Fruit fly (Drosophila melanogaster) whole organism, embryonic: Measurements from ENCODE around the gene ftz-f1.

Source experiments
- Adf1 ChIP-seq: fragments of 200-800 bp; sonication (Bioruptor generic); IDR thresholded peaks from 2 replicates; pipeline ENCODE4 v1.3.6; 2022; ENCODE audit warnings: missing biosample characterization, missing genetic modification characterization
- BEAF-32 ChIP-seq: fragments of 200-800 bp; sonication (Bioruptor generic); optimal IDR thresholded peaks from 3 replicates; lab custom pipeline; 2017; ENCODE audit warnings: missing biosample characterization, missing genetic modification characterization, mild to moderate bottlenecking, moderate library complexity, missing genetic modification reagents
- C15 ChIP-seq: fragments of 200-800 bp; sonication (Bioruptor generic); IDR thresholded peaks from 3 replicates; pipeline ENCODE4 v1.3.6; 2022; ENCODE audit warnings: missing biosample characterization, missing genetic modification characterization
- CG11085 ChIP-seq: fragments of 200-800 bp; sonication (Bioruptor generic); IDR thresholded peaks from 2 replicates; pipeline ENCODE4 v1.3.6; 2022; ENCODE audit warnings: missing biosample characterization, missing genetic modification characterization
- CG12104 ChIP-seq: fragments of 200-800 bp; sonication (Bioruptor generic); optimal IDR thresholded peaks from 3 replicates; lab custom pipeline; 2016; ENCODE audit warnings: missing biosample characterization, missing genetic modification characterization
- CG14965 ChIP-seq: fragments of 200-800 bp; sonication (Bioruptor generic); optimal IDR thresholded peaks from 2 replicates; lab custom pipeline; 2016; ENCODE audit warnings: missing biosample characterization, missing genetic modification characterization, borderline replicate concordance
- CG15514 ChIP-seq: fragments of 200-800 bp; sonication (Bioruptor generic); optimal IDR thresholded peaks from 3 replicates; lab custom pipeline; 2017; ENCODE audit warnings: missing biosample characterization, missing genetic modification characterization, mild to moderate bottlenecking, moderate library complexity, missing genetic modification reagents
- CG15601 ChIP-seq: fragments of 200-800 bp; sonication (Bioruptor generic); optimal IDR thresholded peaks from 3 replicates; lab custom pipeline; 2019; ENCODE audit warnings: missing biosample characterization, mild to moderate bottlenecking, missing genetic modification characterization, moderate library complexity
- CG16815 ChIP-seq: fragments of 200-800 bp; sonication (Bioruptor generic); optimal IDR thresholded peaks from 3 replicates; lab custom pipeline; 2017; ENCODE audit warnings: missing biosample characterization, mild to moderate bottlenecking, missing genetic modification characterization
- CG17612 ChIP-seq: fragments of 200-800 bp; sonication (Bioruptor generic); IDR thresholded peaks from 2 replicates; pipeline ENCODE4 v1.3.6; 2022; ENCODE audit warnings: missing biosample characterization, missing genetic modification characterization
- CG18262 ChIP-seq: fragments of 200-800 bp; optimal IDR thresholded peaks from 3 replicates; lab custom pipeline; 2019; ENCODE audit warnings: missing biosample characterization, mild to moderate bottlenecking, missing genetic modification characterization, moderate library complexity
- CG18619 ChIP-seq: fragments of 200-800 bp; sonication (Bioruptor generic); optimal IDR thresholded peaks from 3 replicates; lab custom pipeline; 2017; ENCODE audit warnings: missing biosample characterization, mild to moderate bottlenecking, missing genetic modification characterization
- CG2875 ChIP-seq: fragments of 200-800 bp; sonication (Bioruptor generic); optimal IDR thresholded peaks from 2 replicates; lab custom pipeline; 2017; ENCODE audit warnings: missing biosample characterization, mild to moderate bottlenecking, missing genetic modification characterization, missing genetic modification reagents
- CG32767 ChIP-seq: fragments of 200-800 bp; sonication (Bioruptor generic); IDR thresholded peaks from 2 replicates; pipeline ENCODE4 v1.3.6; 2022; ENCODE audit warnings: missing biosample characterization, missing genetic modification characterization
- CG32772 ChIP-seq: fragments of 200-800 bp; sonication (Bioruptor generic); IDR thresholded peaks from 2 replicates; pipeline ENCODE4 v1.3.6; 2022; ENCODE audit warnings: missing biosample characterization, missing genetic modification characterization
- CG3995 ChIP-seq: fragments of 200-800 bp; sonication (Bioruptor generic); optimal IDR thresholded peaks from 3 replicates; lab custom pipeline; 2016; ENCODE audit warnings: missing biosample characterization, missing genetic modification characterization
- CG5953 ChIP-seq: fragments of 200-800 bp; sonication (Bioruptor generic); IDR thresholded peaks from 2 replicates; pipeline ENCODE4 v1.3.6; 2022; ENCODE audit warnings: missing biosample characterization, missing genetic modification characterization
- CG7357 ChIP-seq: fragments of 200-800 bp; sonication (Bioruptor generic); IDR thresholded peaks from 3 replicates; pipeline ENCODE4 v1.3.6; 2022; ENCODE audit warnings: missing biosample characterization, missing genetic modification characterization
- CG7372 ChIP-seq: fragments of 200-800 bp; sonication (Bioruptor generic); IDR thresholded peaks from 2 replicates; pipeline ENCODE4 v1.3.6; 2022; ENCODE audit warnings: missing biosample characterization, missing genetic modification characterization
- Camta ChIP-seq: fragments of 200-800 bp; sonication (Bioruptor generic); optimal IDR thresholded peaks from 2 replicates; lab custom pipeline; 2016; ENCODE audit warnings: missing biosample characterization, missing genetic modification characterization
- D19B ChIP-seq: fragments of 200-800 bp; sonication (Bioruptor generic); optimal IDR thresholded peaks from 2 replicates; lab custom pipeline; 2017; ENCODE audit warnings: missing biosample characterization, mild to moderate bottlenecking, missing genetic modification characterization
- Dek ChIP-seq: fragments of 200-800 bp; sonication (Bioruptor generic); optimal IDR thresholded peaks from 3 replicates; lab custom pipeline; 2019; ENCODE audit warnings: missing biosample characterization, mild to moderate bottlenecking, missing genetic modification characterization, moderate library complexity
- Dfd ChIP-seq, 2 experiments: fragments of >200 bp; optimal IDR thresholded peaks; 2 replicates each; lab custom pipeline; 2017; ENCODE audit warnings: missing biosample characterization in 2 of 2, missing genetic modification characterization in 2 of 2
- Doc2 ChIP-seq: fragments of 200-800 bp; sonication (Bioruptor generic); IDR thresholded peaks from 2 replicates; pipeline ENCODE4 v1.3.6; 2022; ENCODE audit warnings: missing biosample characterization, missing genetic modification characterization
- Drgx ChIP-seq: fragments of 200-800 bp; sonication (Bioruptor generic); IDR thresholded peaks from 2 replicates; pipeline ENCODE4 v1.3.6; 2022; ENCODE audit warnings: missing biosample characterization, missing genetic modification characterization
- HLH54F ChIP-seq: fragments of 200-800 bp; sonication (Bioruptor generic); optimal IDR thresholded peaks from 3 replicates; lab custom pipeline; 2016; ENCODE audit warnings: missing biosample characterization, missing genetic modification characterization
- NC2β ChIP-seq: fragments of 200-800 bp; sonication (Bioruptor generic); optimal IDR thresholded peaks from 2 replicates; lab custom pipeline; 2016; ENCODE audit warnings: missing biosample characterization, missing genetic modification characterization
- Oaz ChIP-seq: fragments of 200-800 bp; sonication (Bioruptor generic); IDR thresholded peaks from 2 replicates; pipeline ENCODE4 v1.3.6; 2022; ENCODE audit warnings: missing biosample characterization, missing genetic modification characterization
- Rfx ChIP-seq: fragments of 200-800 bp; sonication (Bioruptor generic); IDR thresholded peaks from 2 replicates; pipeline ENCODE4 v1.3.6; 2022; ENCODE audit warnings: missing biosample characterization, missing genetic modification characterization
- TFAM ChIP-seq: fragments of 200-800 bp; sonication (Bioruptor generic); optimal IDR thresholded peaks from 2 replicates; lab custom pipeline; 2017; ENCODE audit warnings: missing biosample characterization, missing genetic modification characterization, inconsistent platforms
- YL-1 ChIP-seq: fragments of 200-800 bp; sonication (Bioruptor generic); optimal IDR thresholded peaks from 3 replicates; lab custom pipeline; 2017; ENCODE audit warnings: missing biosample characterization, mild to moderate bottlenecking, missing genetic modification characterization
- ase ChIP-seq: fragments of 200-800 bp; sonication (Bioruptor generic); IDR thresholded peaks from 3 replicates; pipeline ENCODE4 v1.3.6; 2022; ENCODE audit warnings: missing biosample characterization, missing genetic modification characterization
- ato ChIP-seq: fragments of 200-800 bp; sonication (Bioruptor generic); IDR thresholded peaks from 2 replicates; pipeline ENCODE4 v1.3.6; 2022; ENCODE audit warnings: missing biosample characterization, missing genetic modification characterization; ENCODE audit not compliant: partially characterized antibody
- bcd ChIP-seq: fragments of 200-800 bp; sonication (Bioruptor generic); optimal IDR thresholded peaks from 2 replicates; lab custom pipeline; 2017; ENCODE audit warnings: missing biosample characterization, mild to moderate bottlenecking, missing genetic modification characterization
- chinmo ChIP-seq: fragments of 200-800 bp; sonication (Bioruptor generic); IDR thresholded peaks from 4 replicates; pipeline ENCODE4 v1.3.6; 2022; ENCODE audit warnings: missing biosample characterization, missing genetic modification characterization; ENCODE audit not compliant: partially characterized antibody
- crp ChIP-seq, 2 experiments: fragments of 200-800 bp; sonication (Bioruptor generic); optimal IDR thresholded peaks; 2 replicates in 1 of 2; 3 replicates in 1 of 2; lab custom pipeline; 2017; ENCODE audit warnings: missing biosample characterization in 2 of 2, missing genetic modification characterization in 2 of 2, mild to moderate bottlenecking in 1 of 2, moderate library complexity in 1 of 2
- dmrt11E ChIP-seq: fragments of 200-800 bp; sonication (Bioruptor generic); optimal IDR thresholded peaks from 3 replicates; lab custom pipeline; 2018; ENCODE audit warnings: missing biosample characterization, mild to moderate bottlenecking, missing genetic modification characterization, moderate library complexity
- dpn ChIP-seq, 2 experiments: fragments of 200-800 bp; sonication (Bioruptor generic); optimal IDR thresholded peaks; 3 replicates each; lab custom pipeline; 2016; ENCODE audit warnings: missing biosample characterization in 2 of 2, missing genetic modification characterization in 2 of 2
- eyg ChIP-seq: fragments of 200-800 bp; sonication (Bioruptor generic); optimal IDR thresholded peaks from 3 replicates; lab custom pipeline; 2016; ENCODE audit warnings: missing biosample characterization, missing genetic modification characterization
- fru ChIP-seq: fragments of >200 bp; optimal IDR thresholded peaks from 2 replicates; lab custom pipeline; 2017
- knrl ChIP-seq: fragments of 200-800 bp; sonication (Bioruptor generic); IDR thresholded peaks from 3 replicates; pipeline ENCODE4 v1.3.6; 2022; ENCODE audit warnings: missing biosample characterization, missing genetic modification characterization; ENCODE audit not compliant: partially characterized antibody
- mld ChIP-seq: fragments of 200-800 bp; sonication (Bioruptor generic); IDR thresholded peaks from 3 replicates; pipeline ENCODE4 v1.3.6; 2022; ENCODE audit warnings: missing biosample characterization, missing genetic modification characterization; ENCODE audit not compliant: partially characterized antibody
- nerfin-1 ChIP-seq: fragments of 200-800 bp; sonication (Bioruptor generic); optimal IDR thresholded peaks from 3 replicates; lab custom pipeline; 2019; ENCODE audit warnings: missing biosample characterization, mild to moderate bottlenecking, missing genetic modification characterization, moderate library complexity
- nom ChIP-seq: fragments of 200-800 bp; sonication (Bioruptor generic); optimal IDR thresholded peaks from 2 replicates; lab custom pipeline; 2017; ENCODE audit warnings: missing biosample characterization, missing genetic modification characterization, mild to moderate bottlenecking, moderate library complexity, missing genetic modification reagents
- pita ChIP-seq: fragments of 200-800 bp; sonication (Bioruptor generic); optimal IDR thresholded peaks from 2 replicates; lab custom pipeline; 2017; ENCODE audit warnings: missing biosample characterization, mild to moderate bottlenecking, missing genetic modification characterization
- repo ChIP-seq: fragments of 200-800 bp; sonication (Bioruptor generic); optimal IDR thresholded peaks from 2 replicates; lab custom pipeline; 2016; ENCODE audit warnings: missing biosample characterization, missing genetic modification characterization
- sna ChIP-seq: fragments of 200-800 bp; sonication (Bioruptor generic); IDR thresholded peaks from 2 replicates; pipeline ENCODE4 v1.3.6; 2022; ENCODE audit warnings: missing biosample characterization, missing genetic modification characterization; ENCODE audit not compliant: partially characterized antibody
- ssp ChIP-seq: fragments of 200-800 bp; sonication (Bioruptor generic); IDR thresholded peaks from 2 replicates; pipeline ENCODE4 v1.3.6; 2022; ENCODE audit warnings: missing biosample characterization, missing genetic modification characterization
- sug ChIP-seq: fragments of 200-800 bp; optimal IDR thresholded peaks from 2 replicates; lab custom pipeline; 2019; ENCODE audit warnings: missing biosample characterization, mild to moderate bottlenecking, missing genetic modification characterization, moderate library complexity

Gene ftz-f1

dm6 chr3L:18765657-18766592 lies 35.2 kb downstream of the ftz-f1 start (continued):
- TF ChIP-seq dpn (GFP tag; optimal IDR thresholded peaks at IDR 0.05; lab: Kevin White, UChicago), result no peak
- no peak for TF ChIP-seq ase
- TF ChIP-seq Doc2, result no peak
- no peak for TF ChIP-seq crp (GFP tag; optimal IDR thresholded peaks at IDR 0.05; lab: Kevin White, UChicago)
- TF ChIP-seq CG17612 (GFP tag; lab: Robert Waterston, UW), result no peak
- no peak for TF ChIP-seq CG32767 (GFP tag; lab: Robert Waterston, UW)
- TF ChIP-seq ssp (GFP tag; lab: Robert Waterston, UW), result no peak
- TF ChIP-seq CG32772 (GFP tag; lab: Robert Waterston, UW), result no peak
- no peak for TF ChIP-seq Camta (GFP tag; lab: Kevin White, UChicago)
- TF ChIP-seq CG14965 (GFP tag; lab: Kevin White, UChicago), result no peak
- TF ChIP-seq Drgx, result peak; percentile 69; the same call in 1 of the 2 replicates
- TF ChIP-seq CG2875 (GFP tag; lab: Kevin White, UChicago), result no peak
- TF ChIP-seq nom, result peak; percentile 59
- TF ChIP-seq CG7372 (GFP tag; lab: Robert Waterston, UW), result 0 out of 2 replicates have a peak, but pooled peaks have one; percentile 20
- TF ChIP-seq CG18619, result no peak
- no peak for TF ChIP-seq dmrt11E
- TF ChIP-seq sna, result peak; percentile 53
- TF ChIP-seq NC2β, result no peak
- TF ChIP-seq BEAF-32 (GFP tag; lab: Kevin White, UChicago), result no peak
- TF ChIP-seq CG16815 (GFP tag; lab: Kevin White, UChicago), result no peak
- TF ChIP-seq YL-1, result no peak
- TF ChIP-seq mld, result no peak
- TF ChIP-seq Rfx (GFP tag; lab: Robert Waterston, UW), result no peak; the same call in 1 of the 2 replicates
- TF ChIP-seq HLH54F (GFP tag; lab: Kevin White, UChicago), result no peak
- TF ChIP-seq CG15601 (tag; lab: Kevin White, UChicago), result peak; percentile 8
- no peak for TF ChIP-seq CG15514 (GFP tag; lab: Kevin White, UChicago)
- TF ChIP-seq CG11085 (GFP tag; lab: Robert Waterston, UW), result peak; percentile 8; the same call in 1 of the 2 replicates
- TF ChIP-seq D19B (GFP tag; lab: Kevin White, UChicago), result no peak
- TF ChIP-seq ato, result no peak
- TF ChIP-seq eyg (GFP tag; lab: Kevin White, UChicago), result no peak
- peak; percentile 31 for TF ChIP-seq sug (tag; lab: Kevin White, UChicago)
- peak; percentile 92 for TF ChIP-seq chinmo
- TF ChIP-seq bcd, result no peak
- TF ChIP-seq CG12104 (GFP tag; lab: Kevin White, UChicago), result no peak
- TF ChIP-seq TFAM (GFP tag; lab: Kevin White, UChicago), result no peak
- no peak for TF ChIP-seq repo (GFP tag; lab: Kevin White, UChicago)
- no peak for TF ChIP-seq nerfin-1 (tag; lab: Kevin White, UChicago)
- peak; percentile 5; the same call in 1 of the 2 replicates for TF ChIP-seq CG5953 (GFP tag; lab: Robert Waterston, UW)
- TF ChIP-seq Adf1 (GFP tag; lab: Robert Waterston, UW), result peak; percentile 99
- peak; percentile 36 for TF ChIP-seq CG18262 (tag; lab: Kevin White, UChicago)
- no peak for TF ChIP-seq knrl (GFP tag; lab: Robert Waterston, UW)
- TF ChIP-seq Dfd (GFP tag; optimal IDR thresholded peaks at IDR 0.05; lab: Kevin White, UChicago), result no peak
- no peak for TF ChIP-seq C15 (GFP tag; lab: Robert Waterston, UW)
- no peak for TF ChIP-seq fru (lab: Kevin White, UChicago)
- no peak for TF ChIP-seq CG7357
- peak; percentile 6 for TF ChIP-seq Dek (tag; lab: Kevin White, UChicago)
- no peak for TF ChIP-seq Oaz (GFP tag; lab: Robert Waterston, UW)
- TF ChIP-seq pita, result no peak
- no peak for TF ChIP-seq CG3995 (GFP tag; lab: Kevin White, UChicago)
